Fruit fly (Drosophila melanogaster): ENCODE results near the gene CG13284.

The CG13284 gene

DNA sequence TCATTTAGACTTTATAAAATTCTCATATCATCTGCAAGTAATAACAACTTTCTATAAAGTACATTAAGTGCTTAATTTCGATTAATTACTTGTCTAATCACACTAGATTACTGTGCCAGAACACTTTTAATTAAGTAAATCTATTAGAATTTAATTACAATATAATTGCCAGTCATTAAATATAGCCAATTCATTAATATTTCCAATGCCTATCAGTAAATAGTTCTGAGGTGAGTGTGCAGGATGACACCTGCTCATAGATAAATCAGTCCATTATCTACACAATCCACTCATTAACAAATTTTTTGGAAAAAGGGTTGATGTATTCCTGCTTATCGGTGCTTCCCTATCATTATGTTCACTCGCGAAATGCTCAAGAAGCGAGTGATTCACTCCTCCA is 36.2 kb upstream of the CG13284 start:
- TF ChIP-seq kay (GFP tag; ENCODE audit: borderline replicate concordance): peak; percentile 57
- TF ChIP-seq CG33017 (tag; optimal IDR thresholded peaks at IDR 0.05): no peak

DNA sequence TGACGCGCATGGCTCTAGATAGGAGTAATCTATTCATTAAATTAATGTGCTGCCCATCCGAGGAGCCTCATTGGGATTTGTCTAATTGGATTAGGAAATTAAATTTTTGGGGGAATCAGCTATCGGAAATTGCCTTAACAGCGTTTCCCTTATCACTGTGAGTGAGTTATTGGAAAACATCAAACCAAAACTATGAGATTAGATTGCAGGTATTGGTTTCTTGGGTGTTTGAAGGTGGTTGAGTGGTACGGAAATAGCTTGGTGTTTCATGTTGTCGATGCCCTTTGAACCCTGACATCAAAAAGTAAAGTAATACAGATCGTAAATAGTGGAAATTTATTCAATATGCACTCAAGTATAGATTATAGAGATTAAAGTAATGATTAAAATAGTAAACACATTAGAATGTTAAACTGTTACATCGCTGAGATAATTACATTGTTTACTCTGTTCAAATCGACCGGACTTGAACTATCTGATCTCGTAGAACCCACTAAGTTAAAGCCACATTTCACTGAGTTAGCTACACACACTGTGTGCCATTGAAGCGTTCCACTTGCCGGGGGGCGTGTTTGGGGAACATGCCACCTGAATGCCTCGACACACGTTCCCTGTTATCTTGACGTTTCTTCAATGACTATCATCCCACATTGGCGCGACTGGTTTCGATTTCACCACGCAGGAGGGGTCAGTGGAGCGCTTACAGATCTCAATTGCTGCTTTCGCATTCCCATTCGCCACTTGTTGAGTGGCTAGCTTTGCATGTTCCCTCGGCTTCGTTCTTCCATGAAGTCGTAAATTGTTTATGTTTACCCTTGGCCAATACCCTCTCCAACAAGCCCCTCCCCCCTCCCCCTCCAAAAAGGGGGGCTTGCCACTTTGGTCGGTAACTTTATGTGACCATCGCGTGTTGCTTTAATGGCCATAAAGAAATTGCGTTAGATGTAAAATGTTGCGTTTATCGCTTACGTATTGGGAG is 34.6 kb upstream of the CG13284 start:
- TF ChIP-seq Clk (GFP tag; optimal IDR thresholded peaks at IDR 0.05): no peak
- TF ChIP-seq kay (GFP tag; ENCODE audit: borderline replicate concordance): peak; percentile 14
- TF ChIP-seq Crg-1 (GFP tag; optimal IDR thresholded peaks at IDR 0.05): no peak
- TF ChIP-seq CG1620 (GFP tag; optimal IDR thresholded peaks at IDR 0.05): no peak
- TF ChIP-seq toe (GFP tag; optimal IDR thresholded peaks at IDR 0.05): no peak
- no peak for TF ChIP-seq cnc (optimal IDR thresholded peaks at IDR 0.05)

dm6 chr2L:16882372-16882771 is 33.9 kb upstream of the CG13284 start:
- TF ChIP-seq Crg-1 (GFP tag; optimal IDR thresholded peaks at IDR 0.05): no peak
- peak; percentile 10 for TF ChIP-seq CG12768 (GFP tag; optimal IDR thresholded peaks at IDR 0.05)
- peak; percentile 25 for TF ChIP-seq cic (GFP tag; optimal IDR thresholded peaks at IDR 0.05)
- no peak for TF ChIP-seq CG14711 (tag; optimal IDR thresholded peaks at IDR 0.05)
- TF ChIP-seq kay (GFP tag; ENCODE audit: borderline replicate concordance): peak; percentile 43
- TF ChIP-seq tj (GFP tag; optimal IDR thresholded peaks at IDR 0.05): peak; percentile 87
- peak; percentile 33 to 66 for TF ChIP-seq cnc (optimal IDR thresholded peaks at IDR 0.05)
- TF ChIP-seq Mnt (GFP tag; optimal IDR thresholded peaks at IDR 0.05): peak; percentile 48

- peak; percentile 77 for TF ChIP-seq Mnt (GFP tag; optimal IDR thresholded peaks at IDR 0.05)
- no peak for TF ChIP-seq Crg-1 (GFP tag; optimal IDR thresholded peaks at IDR 0.05)
- TF ChIP-seq kay (GFP tag; ENCODE audit: borderline replicate concordance): no peak
- no peak for TF ChIP-seq toe (GFP tag; optimal IDR thresholded peaks at IDR 0.05)
- no peak for TF ChIP-seq CG7045 (GFP tag; optimal IDR thresholded peaks at IDR 0.05)
- no peak for TF ChIP-seq Hr96 (GFP tag; optimal IDR thresholded peaks at IDR 0.05)
- TF ChIP-seq CG7101 (tag; optimal IDR thresholded peaks at IDR 0.05): peak; percentile 36
- TF ChIP-seq bab1 (GFP tag; optimal IDR thresholded peaks at IDR 0.05): peak; percentile 10
- TF ChIP-seq tj (GFP tag; optimal IDR thresholded peaks at IDR 0.05): peak; percentile 1
- no peak for TF ChIP-seq cnc (optimal IDR thresholded peaks at IDR 0.05)
- TF ChIP-seq CG11617 (GFP tag; optimal IDR thresholded peaks at IDR 0.05): no peak
- peak; percentile 43 for TF ChIP-seq CG1620 (GFP tag; optimal IDR thresholded peaks at IDR 0.05)
- peak; percentile 39 for TF ChIP-seq CG12768 (GFP tag; optimal IDR thresholded peaks at IDR 0.05)
- no peak for TF ChIP-seq CG14711 (tag; optimal IDR thresholded peaks at IDR 0.05)
- peak; percentile 7 for TF ChIP-seq cic (GFP tag; optimal IDR thresholded peaks at IDR 0.05)
- no peak for TF ChIP-seq pad (GFP tag; optimal IDR thresholded peaks at IDR 0.05)
- no peak for TF ChIP-seq CG33017 (tag; optimal IDR thresholded peaks at IDR 0.05)
- TF ChIP-seq ovo (GFP tag; optimal IDR thresholded peaks at IDR 0.05): no peak
Measured at dm6 chr2L:16880930-16881329, 32.4 kb upstream of the CG13284 start.

DNA sequence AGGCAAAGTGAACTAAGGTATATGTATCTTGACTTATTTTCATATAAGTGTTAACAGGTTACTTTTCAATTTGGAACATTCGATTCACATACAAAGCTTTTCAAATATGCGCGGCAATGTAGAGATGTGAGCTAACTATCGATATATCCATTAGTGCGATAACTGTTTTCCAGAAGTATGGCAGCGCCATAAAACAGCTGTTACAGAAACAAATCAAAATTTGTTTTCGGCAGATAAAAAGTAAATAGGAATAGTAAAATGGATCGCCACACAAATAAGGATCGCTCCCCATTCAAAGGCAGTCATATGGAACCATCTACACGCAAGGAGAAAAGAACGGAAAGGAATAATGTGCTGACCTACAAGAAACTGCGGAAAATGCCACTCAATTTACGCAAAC is 30.8 kb upstream of the CG13284 start, which contains the start of the genes CG32832, CG31743 and CG34313:
Gene CG32832, minus strand, starts transcription at position 3 of the 400 bp plus-strand sequence.
Gene CG31743, plus strand, starts transcription at position 230 of the 400 bp plus-strand sequence.
Gene CG34313, plus strand, starts transcription at position 230 of the 400 bp plus-strand sequence.
- TF ChIP-seq Clk (GFP tag; optimal IDR thresholded peaks at IDR 0.05) (no peak), cnc (optimal IDR thresholded peaks at IDR 0.05) (no peak), CG11617 (GFP tag; optimal IDR thresholded peaks at IDR 0.05) (no peak), bab1 (GFP tag; optimal IDR thresholded peaks at IDR 0.05) (no peak), CG1620 (GFP tag; optimal IDR thresholded peaks at IDR 0.05) (no peak), toe (GFP tag; optimal IDR thresholded peaks at IDR 0.05) (no peak)

dm6 chr2L:16877678-16878077 is 29.2 kb upstream of the CG13284 start:
- TF ChIP-seq CG1620 (GFP tag; optimal IDR thresholded peaks at IDR 0.05) (no peak), tj (GFP tag; optimal IDR thresholded peaks at IDR 0.05) (no peak), CG7101 (tag; optimal IDR thresholded peaks at IDR 0.05) (no peak), CG5204 (GFP tag; optimal IDR thresholded peaks at IDR 0.05) (no peak), ovo (GFP tag; optimal IDR thresholded peaks at IDR 0.05) (no peak), kay (GFP tag; ENCODE audit: borderline replicate concordance) (no peak), Clk (GFP tag; optimal IDR thresholded peaks at IDR 0.05) (no peak), CG33017 (tag; optimal IDR thresholded peaks at IDR 0.05) (no peak), CG12768 (GFP tag; optimal IDR thresholded peaks at IDR 0.05) (no peak), Hr96 (GFP tag; optimal IDR thresholded peaks at IDR 0.05) (no peak), Mnt (GFP tag; optimal IDR thresholded peaks at IDR 0.05) (no peak), cic (GFP tag; optimal IDR thresholded peaks at IDR 0.05) (no peak), Crg-1 (GFP tag; optimal IDR thresholded peaks at IDR 0.05) (no peak)

- no peak for TF ChIP-seq CG7101 (tag; optimal IDR thresholded peaks at IDR 0.05)
- no peak for TF ChIP-seq Hr96 (GFP tag; optimal IDR thresholded peaks at IDR 0.05)
- TF ChIP-seq tj (GFP tag; optimal IDR thresholded peaks at IDR 0.05): no peak
- TF ChIP-seq CG1620 (GFP tag; optimal IDR thresholded peaks at IDR 0.05): no peak
- TF ChIP-seq cic (GFP tag; optimal IDR thresholded peaks at IDR 0.05): no peak
- TF ChIP-seq CG7045 (GFP tag; optimal IDR thresholded peaks at IDR 0.05): no peak
Measured at dm6 chr2L:16876555-16876954, 28.0 kb upstream of the CG13284 start.

Data from whole organism, adult.